Worm (Caenorhabditis elegans): Measurements from ENCODE around the gene K11H12.1.

DNA sequence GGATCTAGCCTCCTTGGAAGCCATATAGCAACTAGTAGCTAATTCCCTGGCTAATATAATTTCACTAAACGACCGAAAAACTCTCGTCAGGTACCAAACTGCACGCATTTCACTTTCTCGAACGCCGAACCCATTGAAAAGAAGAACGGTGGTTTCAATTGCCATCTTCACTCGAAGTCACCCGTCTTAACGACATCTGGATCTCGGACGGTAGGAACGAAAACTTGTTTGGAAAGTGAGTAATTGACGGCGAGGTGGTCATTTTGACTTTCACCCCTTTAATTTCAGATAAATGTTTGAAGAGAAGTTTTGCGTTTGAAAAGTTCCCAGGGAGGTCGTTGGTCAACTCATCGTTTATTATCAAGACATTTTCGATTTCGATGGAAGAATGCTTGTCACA is 31.5 kb upstream of the K11H12.1 start:
- TF ChIP-seq him-1 (tag; optimal IDR thresholded peaks at IDR 0.05), result no peak
- no peak for TF ChIP-seq dao-5 (tag; optimal IDR thresholded peaks at IDR 0.05)
